Worm (Caenorhabditis elegans): ENCODE results near the gene Y46G5A.22.
A peak's percentile ranks its signal among the peaks of the same experiment; 100 is the strongest.

Y46G5A.22 gene

DNA sequence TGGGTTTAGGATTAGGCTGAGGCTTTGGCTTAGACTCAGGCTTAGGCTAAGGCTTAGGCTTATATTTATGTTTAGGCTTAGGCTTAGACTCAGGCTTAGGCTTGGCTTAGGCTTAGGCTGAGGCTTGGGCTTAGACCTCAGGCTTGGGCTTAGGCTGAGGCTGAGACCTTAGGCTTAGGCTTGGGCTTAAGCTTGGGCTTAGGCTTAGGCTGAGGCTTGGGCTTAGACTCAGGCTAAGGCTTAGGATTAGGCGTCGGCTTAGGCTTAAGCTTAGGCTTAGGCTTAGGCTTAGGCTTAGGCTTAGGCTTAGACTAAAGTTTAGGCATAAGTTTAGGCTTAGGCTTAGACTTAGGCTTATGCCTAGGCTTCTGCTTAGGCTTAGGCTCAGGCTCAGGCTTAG lies 6.1 kb upstream of the Y46G5A.22 start:
- no peak for TF ChIP-seq let-607 (tag; optimal IDR thresholded peaks at IDR 0.05)
- TF ChIP-seq xnd-1 (tag; optimal IDR thresholded peaks at IDR 0.05), result no peak
- 0 out of 2 replicates have a peak, but pooled peaks have one; percentile 6 for TF ChIP-seq egrh-3 (GFP tag; IDR thresholded peaks at IDR 0.05)
- no peak for TF ChIP-seq lsl-1 (GFP tag; optimal IDR thresholded peaks at IDR 0.05)
- no peak for TF ChIP-seq snpc-1.3 (tag; optimal IDR thresholded peaks at IDR 0.05; ENCODE audit: insufficient read depth)
- no peak for TF ChIP-seq C06A6.2 (GFP tag; conservative IDR thresholded peaks at IDR 0.05)
- TF ChIP-seq C17E4.6 (GFP tag; IDR thresholded peaks at IDR 0.05), result no peak
- no peak for TF ChIP-seq K12H6.12 (tag; optimal IDR thresholded peaks at IDR 0.05)

- TF ChIP-seq nhr-80 (tag; optimal IDR thresholded peaks at IDR 0.05) (peak; percentile 41), tbp1 (GFP tag; optimal IDR thresholded peaks at IDR 0.05) (no peak)
Measured at ce11 chrII:12823437-12823836, 5.0 kb upstream of the Y46G5A.22 start, which contains the start of gene Y46G5A.36. Gene Y46G5A.36, plus strand, starts transcription at chrII:12823679.

DNA sequence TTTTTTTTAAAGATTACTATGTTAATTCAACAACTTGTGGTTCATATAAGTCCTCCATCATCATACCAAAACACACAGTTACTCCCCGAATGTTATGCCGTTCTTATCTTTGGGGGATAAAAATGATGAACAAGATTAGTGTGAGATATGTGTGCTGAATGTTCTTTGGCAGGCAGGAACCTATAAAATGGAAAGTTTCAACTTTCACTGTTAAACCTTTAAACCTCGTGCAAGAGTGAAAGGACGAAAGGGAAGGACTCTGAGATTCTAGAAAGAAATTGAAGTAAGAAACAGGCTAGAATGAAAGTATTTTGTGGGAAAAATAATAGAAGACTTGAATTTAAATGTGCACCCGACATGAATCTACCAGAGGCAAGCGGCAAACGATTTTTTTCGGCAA lies 1.6 kb upstream of the Y46G5A.22 start:
- TF ChIP-seq tbp1 (GFP tag; optimal IDR thresholded peaks at IDR 0.05), result no peak
- TF ChIP-seq ekl-4 (GFP tag; IDR thresholded peaks at IDR 0.05), result no peak
- TF ChIP-seq D2030.7 (GFP tag; IDR thresholded peaks at IDR 0.05), result no peak
- no peak for TF ChIP-seq bed-1 (GFP tag; IDR thresholded peaks at IDR 0.05)
- no peak for TF ChIP-seq attf-3 (GFP tag; conservative IDR thresholded peaks at IDR 0.05)
- TF ChIP-seq T26A5.8 (tag; optimal IDR thresholded peaks at IDR 0.05), result no peak

DNA sequence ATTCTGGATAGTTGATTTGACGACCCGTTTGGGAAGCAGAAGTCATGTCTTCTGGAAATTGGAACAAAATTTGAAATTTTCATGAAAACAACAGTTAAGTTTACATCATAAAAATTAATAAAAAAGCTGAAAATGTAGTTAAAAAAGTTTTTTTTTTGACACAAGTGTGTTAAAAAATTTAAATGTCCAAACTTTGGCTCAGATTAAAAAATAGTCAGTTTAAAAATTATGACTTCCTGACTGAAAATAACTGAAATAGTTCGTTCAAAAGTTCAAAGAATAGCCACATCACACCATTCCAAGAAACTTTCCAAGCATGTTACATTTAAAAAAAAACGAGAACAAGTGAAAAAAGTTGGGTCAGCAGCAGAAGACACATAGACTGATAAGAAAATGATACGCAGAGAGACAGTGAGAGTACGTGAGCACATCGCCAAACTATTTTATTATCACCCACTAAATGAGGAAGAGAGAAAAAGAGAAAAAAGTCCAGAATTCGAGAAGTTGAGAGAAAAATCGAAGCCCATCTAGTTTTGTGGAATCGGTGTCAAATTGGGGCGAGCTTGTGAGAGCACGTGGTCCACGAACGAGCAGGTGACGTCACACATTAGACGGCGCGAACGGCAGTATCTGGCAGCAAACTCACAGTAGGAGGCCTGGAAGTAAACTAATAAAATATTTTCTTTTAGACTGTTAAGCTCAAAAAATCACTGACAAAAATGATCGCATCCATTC lies 1.8 kb downstream of the Y46G5A.22 start, which contains the start of gene acl-7:
Gene acl-7, minus strand, starts transcription at position 51 of the 735 bp plus-strand sequence.
- TF ChIP-seq mcd-1 (GFP tag; IDR thresholded peaks at IDR 0.05) (0 out of 2 replicates have a peak, but pooled peaks have one; percentile 27), nhr-80 (tag; optimal IDR thresholded peaks at IDR 0.05) (peak; percentile 76), B0336.3 (GFP tag; IDR thresholded peaks at IDR 0.05) (no peak), atf-7 (tag; optimal IDR thresholded peaks at IDR 0.05) (peak; percentile 23)

- TF ChIP-seq nhr-90 (tag; optimal IDR thresholded peaks at IDR 0.05) (no peak), F23B12.7 (tag; optimal IDR thresholded peaks at IDR 0.05; ENCODE audit: insufficient read depth) (no peak), egrh-3 (GFP tag; IDR thresholded peaks at IDR 0.05) (no peak), ceh-40 (GFP tag; IDR thresholded peaks at IDR 0.05) (no peak), sdz-38 (tag; optimal IDR thresholded peaks at IDR 0.05) (no peak), bed-2 (GFP tag; IDR thresholded peaks at IDR 0.05) (no peak), zfh-2 (GFP tag; conservative IDR thresholded peaks at IDR 0.05) (no peak), nhr-179 (tag; optimal IDR thresholded peaks at IDR 0.05) (no peak), sea-2 (GFP tag; IDR thresholded peaks at IDR 0.05) (no peak), unc-62 (GFP tag; optimal IDR thresholded peaks at IDR 0.05) (no peak), zim-3 (tag; optimal IDR thresholded peaks at IDR 0.05) (no peak), sptf-2 (GFP tag; optimal IDR thresholded peaks at IDR 0.05) (no peak), let-526 (GFP tag; IDR thresholded peaks at IDR 0.05) (no peak), B0019.2 (GFP tag; conservative IDR thresholded peaks at IDR 0.05) (no peak), lag-1 (GFP tag; IDR thresholded peaks at IDR 0.05) (no peak), efl-1 (GFP tag; optimal IDR thresholded peaks at IDR 0.05) (no peak)
Measured at ce11 chrII:12813253-12813652, 5.1 kb downstream of the Y46G5A.22 start.
